Fruit fly (Drosophila melanogaster) whole organism, pupa: ENCODE measurements around the gene Cpr78E.
A peak's percentile ranks its signal among the peaks of the same experiment; 100 is the strongest.

Experiments
- CG10348 ChIP-seq: fragments of 200-800 bp; sonication (Bioruptor generic); IDR thresholded peaks from 2 replicates; pipeline ENCODE4 v1.3.6; 2022; ENCODE audit warnings: missing biosample characterization, missing genetic modification characterization
- CG12605 ChIP-seq: fragments of 200-800 bp; sonication (Bioruptor generic); IDR thresholded peaks from 2 replicates; pipeline ENCODE4 v1.3.6; 2022; ENCODE audit warnings: missing biosample characterization, missing genetic modification characterization
- CG13204 ChIP-seq: fragments of 200-800 bp; sonication (Bioruptor generic); optimal IDR thresholded peaks from 2 replicates; lab custom pipeline; 2018; ENCODE audit warnings: missing biosample characterization, mild to moderate bottlenecking, missing genetic modification characterization, moderate library complexity
- CG14655 ChIP-seq: fragments of 200-800 bp; sonication (Bioruptor generic); optimal IDR thresholded peaks from 3 replicates; lab custom pipeline; 2017; ENCODE audit warnings: mild to moderate bottlenecking, missing biosample characterization, missing genetic modification reagents, missing genetic modification characterization
- CG15710 ChIP-seq: fragments of 200-800 bp; sonication (Bioruptor generic); optimal IDR thresholded peaks from 2 replicates; lab custom pipeline; 2018; ENCODE audit warnings: missing biosample characterization, mild to moderate bottlenecking, missing genetic modification characterization, moderate library complexity
- CG17806 ChIP-seq: fragments of 200-800 bp; sonication (Bioruptor generic); optimal IDR thresholded peaks from 2 replicates; lab custom pipeline; 2018; ENCODE audit warnings: missing biosample characterization, mild to moderate bottlenecking, missing genetic modification characterization, moderate library complexity
- CG32121 ChIP-seq: fragments of 200-800 bp; sonication (Bioruptor generic); IDR thresholded peaks from 2 replicates; pipeline ENCODE4 v1.3.6; 2022; ENCODE audit warnings: missing biosample characterization, missing genetic modification characterization
- CG34367 ChIP-seq: fragments of 200-800 bp; sonication (Bioruptor generic); optimal IDR thresholded peaks from 2 replicates; lab custom pipeline; 2018; ENCODE audit warnings: missing biosample characterization, mild to moderate bottlenecking, missing genetic modification characterization
- CG4496 ChIP-seq: fragments of 200-800 bp; sonication (Bioruptor generic); IDR thresholded peaks from 3 replicates; pipeline ENCODE4 v1.3.6; 2022; ENCODE audit warnings: missing biosample characterization, missing genetic modification characterization
- CG8159 ChIP-seq: fragments of 200-800 bp; sonication (Bioruptor generic); optimal IDR thresholded peaks from 3 replicates; lab custom pipeline; 2018; ENCODE audit warnings: missing biosample characterization, mild to moderate bottlenecking, missing genetic modification characterization, moderate library complexity
- CG8301 ChIP-seq: fragments of 200-800 bp; sonication (Bioruptor generic); optimal IDR thresholded peaks from 2 replicates; lab custom pipeline; 2018; ENCODE audit warnings: missing biosample characterization, mild to moderate bottlenecking, missing genetic modification characterization
- CG9948 ChIP-seq: fragments of 200-800 bp; sonication (Bioruptor generic); optimal IDR thresholded peaks from 2 replicates; lab custom pipeline; 2018; ENCODE audit warnings: missing biosample characterization, mild to moderate bottlenecking, missing genetic modification characterization, moderate library complexity
- D1 ChIP-seq: fragments of 200-800 bp; sonication (Bioruptor generic); optimal IDR thresholded peaks from 2 replicates; lab custom pipeline; 2018; ENCODE audit warnings: missing biosample characterization, mild to moderate bottlenecking, missing genetic modification characterization, moderate library complexity
- EcR ChIP-seq: fragments of 200-800 bp; sonication (Bioruptor generic); optimal IDR thresholded peaks from 3 replicates; lab custom pipeline; 2019; ENCODE audit warnings: missing biosample characterization, missing genetic modification characterization, mild to moderate bottlenecking, moderate library complexity, missing genetic modification reagents
- Ets98B ChIP-seq: fragments of 200-800 bp; sonication (Bioruptor generic); IDR thresholded peaks from 2 replicates; pipeline ENCODE4 v1.3.6; 2022; ENCODE audit warnings: missing biosample characterization, missing genetic modification characterization
- Pif1A ChIP-seq: fragments of 200-800 bp; sonication (Bioruptor generic); optimal IDR thresholded peaks from 3 replicates; lab custom pipeline; 2016; ENCODE audit warnings: missing biosample characterization, missing genetic modification characterization
- Pif1B ChIP-seq: fragments of 200-800 bp; sonication (Bioruptor generic); optimal IDR thresholded peaks from 3 replicates; lab custom pipeline; 2016; ENCODE audit warnings: missing biosample characterization, missing genetic modification characterization
- Snoo ChIP-seq: fragments of 200-800 bp; sonication (Bioruptor generic); optimal IDR thresholded peaks from 3 replicates; lab custom pipeline; 2017; ENCODE audit warnings: missing biosample characterization, mild to moderate bottlenecking, missing genetic modification characterization, inconsistent platforms
- fd96Ca ChIP-seq: fragments of 200-800 bp; sonication (Bioruptor generic); IDR thresholded peaks from 3 replicates; pipeline ENCODE4 v1.3.6; 2022; ENCODE audit warnings: missing biosample characterization, missing genetic modification characterization
- gl ChIP-seq: fragments of 200-800 bp; sonication (Bioruptor generic); optimal IDR thresholded peaks from 2 replicates; lab custom pipeline; 2018; ENCODE audit warnings: missing biosample characterization, mild to moderate bottlenecking, missing genetic modification characterization
- rn ChIP-seq: fragments of 200-800 bp; sonication (Bioruptor generic); IDR thresholded peaks from 2 replicates; pipeline ENCODE4 v1.3.6; 2022; ENCODE audit warnings: missing biosample characterization, missing genetic modification characterization

The Cpr78E gene

DNA sequence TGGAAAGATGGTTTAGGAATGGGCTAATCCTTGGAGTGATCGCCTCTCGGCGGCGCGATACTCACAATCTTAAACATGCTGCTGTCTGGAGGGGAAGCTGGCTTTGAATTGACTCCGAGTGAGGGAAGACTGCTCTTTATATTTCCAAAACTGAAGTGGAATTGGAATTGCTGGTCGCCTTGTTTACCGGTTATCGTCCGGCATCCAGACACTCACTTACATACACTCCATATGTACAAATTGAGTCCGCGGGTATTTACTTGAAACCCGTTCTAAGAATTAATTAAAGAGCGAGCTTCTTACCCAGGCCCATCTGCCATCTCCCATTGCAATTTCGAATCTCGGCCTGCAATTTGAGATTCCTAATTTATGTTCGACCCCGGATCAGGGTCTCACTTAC, at the start of gene Cpr78E:
TSS of gene Cpr78E (minus strand) at position 101 of the 400 bp plus-strand sequence.
- TF ChIP-seq Pif1A (GFP tag; lab: Kevin White, UChicago) (no peak), CG8301 (tag; lab: Kevin White, UChicago) (no peak), CG32121 (GFP tag; lab: Robert Waterston, UW) (no peak), fd96Ca (GFP tag; lab: Robert Waterston, UW) (no peak), CG34367 (no peak), CG17806 (no peak)

DNA sequence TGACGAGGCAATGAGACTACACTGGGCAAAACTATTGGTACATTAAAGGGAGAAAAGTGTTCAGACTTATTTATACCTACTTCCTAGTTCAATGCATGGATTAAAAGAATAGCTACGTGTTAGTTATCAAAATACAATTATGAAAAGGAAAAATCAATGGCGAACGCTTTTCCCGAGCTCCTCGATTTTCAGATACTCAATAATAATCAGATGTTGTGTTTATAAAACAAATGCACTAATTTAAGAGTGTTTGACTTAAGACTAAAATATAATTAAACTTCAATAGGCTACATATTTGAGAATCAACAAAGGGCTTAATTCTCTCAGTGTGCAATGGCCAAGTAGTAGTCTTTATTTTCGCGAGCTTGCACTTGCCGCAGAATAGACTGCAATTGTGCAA, 49.2 kb upstream of the Cpr78E start:
- TF ChIP-seq CG9948 (peak; percentile 45), CG4496 (GFP tag; lab: Robert Waterston, UW) (no peak), Snoo (no peak), EcR (GFP tag; lab: Kevin White, UChicago) (no peak), CG32121 (GFP tag; lab: Robert Waterston, UW) (no peak), CG8301 (tag; lab: Kevin White, UChicago) (peak; percentile 56), Ets98B (GFP tag; lab: Robert Waterston, UW) (no peak), Pif1A (GFP tag; lab: Kevin White, UChicago) (peak; percentile 35), CG10348 (no peak), gl (no peak), D1 (tag; lab: Kevin White, UChicago) (no peak), CG17806 (peak; percentile 46), rn (no peak), Pif1B (GFP tag; lab: Kevin White, UChicago) (no peak), CG12605 (GFP tag; lab: Robert Waterston, UW) (no peak), fd96Ca (GFP tag; lab: Robert Waterston, UW) (no peak), CG14655 (GFP tag; lab: Kevin White, UChicago) (peak; percentile 70), CG8159 (tag; lab: Kevin White, UChicago) (peak; percentile 43), CG34367 (peak; percentile 16), CG15710 (tag; lab: Kevin White, UChicago) (peak; percentile 36), CG13204 (GFP tag; lab: Kevin White, UChicago) (no peak)

DNA sequence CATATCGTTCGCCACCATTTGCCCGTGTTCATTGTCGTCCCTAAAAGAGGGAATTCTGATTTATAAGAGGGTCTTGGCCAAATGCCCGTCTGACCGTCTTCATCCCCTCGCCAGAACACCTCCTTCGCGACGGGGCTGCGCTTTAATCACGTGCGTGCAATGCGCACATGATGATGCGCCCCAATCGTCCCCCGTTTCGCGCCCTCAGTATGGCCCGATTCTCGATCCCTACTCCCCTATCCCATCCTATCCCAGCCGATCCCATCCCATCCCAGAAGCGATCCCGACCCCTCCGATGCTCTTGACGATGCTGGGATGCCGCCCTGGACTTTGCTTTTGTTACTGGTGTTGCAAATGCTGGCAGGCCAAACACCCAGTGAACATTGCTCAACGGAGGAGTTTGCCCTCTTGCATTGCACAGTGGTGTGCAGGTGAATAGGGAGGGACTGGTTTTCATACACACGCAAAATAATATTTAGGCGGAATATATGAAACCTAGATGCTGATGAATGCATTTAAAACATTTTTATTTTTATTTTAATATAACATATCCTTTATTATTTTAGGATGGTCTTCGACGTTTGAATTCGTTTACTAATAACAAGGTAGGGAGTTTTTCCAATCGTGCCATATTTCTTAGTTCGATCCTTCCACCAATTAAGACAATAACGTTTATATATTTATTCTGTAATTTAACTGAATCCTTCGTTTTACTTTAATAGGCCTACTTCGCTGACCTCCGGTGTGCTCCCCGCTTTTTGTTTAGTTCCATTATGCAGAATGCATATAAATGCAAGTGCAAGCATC, 43.2 kb upstream of the Cpr78E start:
- peak; percentile 28 for TF ChIP-seq Pif1A (GFP tag; lab: Kevin White, UChicago)
- TF ChIP-seq CG32121 (GFP tag; lab: Robert Waterston, UW), result no peak
- TF ChIP-seq Pif1B (GFP tag; lab: Kevin White, UChicago), result peak; percentile 72
- TF ChIP-seq CG12605 (GFP tag; lab: Robert Waterston, UW), result no peak
- peak; percentile 89 for TF ChIP-seq CG9948
- TF ChIP-seq CG17806, result peak; percentile 82
- no peak for TF ChIP-seq rn
- peak; percentile 92 for TF ChIP-seq CG8159 (tag; lab: Kevin White, UChicago)
- peak; percentile 80 for TF ChIP-seq CG8301 (tag; lab: Kevin White, UChicago)
- peak; percentile 57 for TF ChIP-seq gl
- TF ChIP-seq CG13204 (GFP tag; lab: Kevin White, UChicago), result peak; percentile 64
- TF ChIP-seq CG15710 (tag; lab: Kevin White, UChicago), result peak; percentile 87
- TF ChIP-seq CG10348, result no peak
- TF ChIP-seq fd96Ca (GFP tag; lab: Robert Waterston, UW), result peak; percentile 55; the same call in 1 of the 3 replicates
- TF ChIP-seq D1 (tag; lab: Kevin White, UChicago), result peak; percentile 89
- TF ChIP-seq EcR (GFP tag; lab: Kevin White, UChicago), result peak; percentile 74
- TF ChIP-seq CG4496 (GFP tag; lab: Robert Waterston, UW), result peak; percentile 12; the same call in 1 of the 3 replicates
- TF ChIP-seq Snoo, result peak; percentile 69
- no peak for TF ChIP-seq Ets98B (GFP tag; lab: Robert Waterston, UW)
- TF ChIP-seq CG34367, result peak; percentile 77
- peak; percentile 91 for TF ChIP-seq CG14655 (GFP tag; lab: Kevin White, UChicago)

DNA sequence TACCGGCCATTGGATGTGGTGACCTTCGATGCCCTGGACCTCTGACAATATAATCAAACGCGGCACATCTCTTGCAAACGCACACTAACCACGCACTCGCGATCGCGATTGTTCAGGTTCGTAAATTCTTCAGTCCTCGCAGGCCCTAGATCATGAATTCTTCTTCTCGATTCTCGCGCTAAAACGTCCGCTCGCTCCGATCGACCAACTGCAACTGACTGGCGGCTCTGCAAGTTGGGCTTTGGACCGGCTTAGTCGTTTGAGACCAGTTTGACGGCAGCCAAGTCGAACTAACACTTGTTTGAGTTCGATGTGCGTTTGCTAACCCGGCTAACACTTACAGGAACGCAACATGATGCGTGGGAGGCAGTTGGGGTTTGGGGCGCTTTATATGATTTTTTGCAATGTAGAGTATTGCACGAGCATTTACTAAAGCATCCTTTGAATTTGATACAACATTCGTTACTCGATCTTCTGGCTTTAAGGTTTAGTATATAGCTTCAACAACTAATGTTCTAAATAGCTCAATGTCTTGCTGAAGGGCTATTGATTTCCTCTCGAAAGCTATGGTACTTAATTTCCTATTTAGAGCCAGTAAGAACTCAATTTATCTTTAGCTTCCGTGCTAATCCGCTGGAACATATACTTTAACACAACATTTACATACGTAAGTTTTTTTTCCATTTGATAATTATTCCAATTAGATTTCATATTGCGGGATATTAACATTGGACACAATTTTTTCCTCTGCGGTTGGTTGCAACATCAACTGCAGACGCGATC, 39.6 kb upstream of the Cpr78E start, which contains the start of gene CG32447:
TSS of gene CG32447 (minus strand) at position 222 of the 783 bp plus-strand sequence.
- TF ChIP-seq CG13204 (GFP tag; lab: Kevin White, UChicago), result no peak
- peak; percentile 45 for TF ChIP-seq CG14655 (GFP tag; lab: Kevin White, UChicago)
- peak; percentile 32 for TF ChIP-seq CG8301 (tag; lab: Kevin White, UChicago)
- peak; percentile 6; the same call in 1 of the 2 replicates for TF ChIP-seq Ets98B (GFP tag; lab: Robert Waterston, UW)

DNA sequence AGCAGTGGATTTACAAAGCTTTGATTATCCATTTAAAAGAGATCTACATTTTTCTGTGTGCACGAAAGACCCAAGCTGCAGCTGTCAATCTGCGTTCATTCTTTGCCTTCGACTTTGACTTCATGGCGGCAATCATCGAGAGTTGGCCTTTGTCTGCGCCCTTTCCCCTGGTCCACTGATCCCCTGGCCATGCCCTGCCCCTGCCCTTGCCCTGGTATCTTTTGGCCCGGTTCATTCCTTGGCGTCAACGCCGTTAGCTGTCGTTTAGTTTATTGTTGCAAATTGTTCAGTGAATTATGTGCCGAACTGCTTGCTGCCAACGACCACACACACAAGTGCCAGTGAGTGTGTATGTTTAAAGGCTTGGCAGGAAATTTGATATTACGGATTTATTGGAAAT, 34.2 kb upstream of the Cpr78E start:
- TF ChIP-seq Snoo, result no peak
- peak; percentile 66 for TF ChIP-seq EcR (GFP tag; lab: Kevin White, UChicago)

DNA sequence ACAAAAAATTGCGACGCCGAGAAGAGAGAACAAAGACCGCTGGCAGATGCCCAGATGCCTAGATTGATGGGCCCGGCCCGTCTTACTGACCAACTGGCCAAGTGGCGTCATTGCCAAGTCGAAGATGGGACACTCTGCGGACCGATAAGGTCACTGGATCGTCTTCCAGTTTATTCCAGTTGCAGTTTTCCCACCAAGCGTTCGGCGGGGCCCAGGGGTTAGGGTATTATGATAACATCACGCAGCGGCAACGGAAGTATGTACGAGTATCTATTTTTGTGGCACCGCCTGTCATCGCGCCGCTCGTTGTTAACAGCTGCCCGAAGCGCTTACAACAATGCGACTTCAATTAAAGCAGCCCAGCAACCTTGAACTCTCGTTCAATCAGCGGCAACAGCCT, 33.3 kb upstream of the Cpr78E start:
- TF ChIP-seq CG34367 (no peak), Ets98B (GFP tag; lab: Robert Waterston, UW) (no peak), CG13204 (GFP tag; lab: Kevin White, UChicago) (peak; percentile 16), CG12605 (GFP tag; lab: Robert Waterston, UW) (no peak), EcR (GFP tag; lab: Kevin White, UChicago) (peak; percentile 75), Pif1A (GFP tag; lab: Kevin White, UChicago) (no peak), CG15710 (tag; lab: Kevin White, UChicago) (no peak), fd96Ca (GFP tag; lab: Robert Waterston, UW) (no peak), CG9948 (no peak)
